Fruit fly (Drosophila melanogaster) whole organism, prepupa: ENCODE measurements around the gene CG16989.

Experiments
- Blimp-1 ChIP-seq: fragments of 200-800 bp; sonication (Bioruptor generic); optimal IDR thresholded peaks from 3 replicates; lab custom pipeline; 2017; ENCODE audit warnings: missing biosample characterization, missing genetic modification characterization, mild to moderate bottlenecking, moderate library complexity, missing genetic modification reagents
- CG10631 ChIP-seq: fragments of 200-800 bp; sonication (Bioruptor generic); optimal IDR thresholded peaks from 2 replicates; lab custom pipeline; 2016; ENCODE audit warnings: missing biosample characterization, missing genetic modification characterization
- CG11294 ChIP-seq: fragments of 200-800 bp; sonication (Bioruptor generic); IDR thresholded peaks from 2 replicates; pipeline ENCODE4 v1.3.6; 2022; ENCODE audit warnings: missing biosample characterization, missing genetic modification characterization
- CG11762 ChIP-seq: fragments of 200-800 bp; sonication (Bioruptor generic); optimal IDR thresholded peaks from 3 replicates; lab custom pipeline; 2016; ENCODE audit warnings: missing biosample characterization, missing genetic modification characterization; ENCODE audit not compliant: insufficient read depth
- CG11902 ChIP-seq: fragments of 200-800 bp; sonication (Bioruptor generic); optimal IDR thresholded peaks from 3 replicates; lab custom pipeline; 2016; ENCODE audit warnings: missing biosample characterization, missing genetic modification characterization
- CG15336 ChIP-seq: fragments of 200-800 bp; sonication (Bioruptor generic); IDR thresholded peaks from 2 replicates; pipeline ENCODE4 v1.3.6; 2022; ENCODE audit warnings: missing biosample characterization, missing genetic modification characterization
- CG1621 ChIP-seq: fragments of 200-800 bp; sonication (Bioruptor generic); optimal IDR thresholded peaks from 3 replicates; lab custom pipeline; 2018; ENCODE audit warnings: missing biosample characterization, mild to moderate bottlenecking, missing genetic modification characterization
- CG16779 ChIP-seq: fragments of 200-800 bp; sonication (Bioruptor generic); optimal IDR thresholded peaks from 3 replicates; lab custom pipeline; 2017; ENCODE audit warnings: missing biosample characterization, mild to moderate bottlenecking, missing genetic modification characterization
- CG3032 ChIP-seq: fragments of 200-800 bp; optimal IDR thresholded peaks from 2 replicates; lab custom pipeline; 2019; ENCODE audit warnings: missing biosample characterization, mild to moderate bottlenecking, missing genetic modification characterization, moderate library complexity
- CG31627 ChIP-seq: fragments of 200-800 bp; sonication (Bioruptor generic); optimal IDR thresholded peaks from 3 replicates; lab custom pipeline; 2016; ENCODE audit warnings: missing biosample characterization, missing genetic modification characterization
- CG32006 ChIP-seq: fragments of 200-800 bp; sonication (Bioruptor generic); optimal IDR thresholded peaks from 3 replicates; lab custom pipeline; 2017; ENCODE audit warnings: missing biosample characterization, mild to moderate bottlenecking, missing genetic modification characterization
- CG34406 ChIP-seq: fragments of 200-800 bp; sonication (Bioruptor generic); optimal IDR thresholded peaks from 3 replicates; lab custom pipeline; 2016; ENCODE audit warnings: missing biosample characterization, missing genetic modification characterization
- CG3919 ChIP-seq: fragments of 200-800 bp; sonication (Bioruptor generic); optimal IDR thresholded peaks from 3 replicates; lab custom pipeline; 2016; ENCODE audit warnings: missing biosample characterization, missing genetic modification characterization
- CG4318 ChIP-seq: fragments of 200-800 bp; sonication (Bioruptor generic); optimal IDR thresholded peaks from 3 replicates; lab custom pipeline; 2017; ENCODE audit warnings: missing biosample characterization, mild to moderate bottlenecking, missing genetic modification characterization
- CG6792 ChIP-seq: fragments of 200-800 bp; sonication (Bioruptor generic); optimal IDR thresholded peaks from 3 replicates; lab custom pipeline; 2016; ENCODE audit warnings: missing biosample characterization, missing genetic modification characterization
- CG6808 ChIP-seq: fragments of 200-800 bp; sonication (Bioruptor generic); optimal IDR thresholded peaks from 3 replicates; lab custom pipeline; 2017; ENCODE audit warnings: missing biosample characterization, missing genetic modification characterization, mild to moderate bottlenecking, moderate library complexity, missing genetic modification reagents
- CG6854 ChIP-seq: fragments of 200-800 bp; sonication (Bioruptor generic); optimal IDR thresholded peaks from 2 replicates; lab custom pipeline; 2017; ENCODE audit warnings: missing biosample characterization, mild to moderate bottlenecking, missing genetic modification characterization
- CG7368 ChIP-seq: fragments of 200-800 bp; sonication (Bioruptor generic); optimal IDR thresholded peaks from 3 replicates; lab custom pipeline; 2016; ENCODE audit warnings: missing biosample characterization, missing genetic modification characterization
- CG8119 ChIP-seq: fragments of 200-800 bp; sonication (Bioruptor generic); IDR thresholded peaks from 3 replicates; pipeline ENCODE4 v1.3.6; 2022; ENCODE audit warnings: missing biosample characterization, missing genetic modification characterization
- CG8319 ChIP-seq: fragments of 200-800 bp; sonication (Bioruptor generic); optimal IDR thresholded peaks from 3 replicates; lab custom pipeline; 2016; ENCODE audit warnings: missing biosample characterization, missing genetic modification characterization
- Eip75B ChIP-seq: fragments of 200-800 bp; sonication (Bioruptor generic); optimal IDR thresholded peaks from 3 replicates; lab custom pipeline; 2016; ENCODE audit warnings: missing biosample characterization, missing genetic modification characterization
- Eip78C ChIP-seq: fragments of 200-800 bp; sonication (Bioruptor generic); peaks from one replicate; lab custom pipeline; 2016; ENCODE audit warnings: missing biosample characterization, missing genetic modification characterization
- Eip93F ChIP-seq: fragments of 200-800 bp; sonication (Bioruptor generic); optimal IDR thresholded peaks from 2 replicates; lab custom pipeline; 2016; ENCODE audit warnings: missing biosample characterization, mild to moderate bottlenecking, missing genetic modification characterization
- Ets21C ChIP-seq: fragments of 200-800 bp; sonication (Bioruptor generic); optimal IDR thresholded peaks from 3 replicates; lab custom pipeline; 2016; ENCODE audit warnings: missing biosample characterization, missing genetic modification characterization
- Gug ChIP-seq: fragments of 200-800 bp; sonication (Bioruptor generic); IDR thresholded peaks from 2 replicates; pipeline ENCODE4 v1.3.6; 2022; ENCODE audit warnings: missing biosample characterization, missing genetic modification characterization
- Hr38 ChIP-seq: sonication (Bioruptor generic); optimal IDR thresholded peaks from 2 replicates; lab custom pipeline; 2016; ENCODE audit warnings: missing biosample characterization, missing genetic modification characterization
- Hr39 ChIP-seq: fragments of 200-800 bp; sonication (Bioruptor generic); optimal IDR thresholded peaks from 2 replicates; lab custom pipeline; 2016; ENCODE audit warnings: missing biosample characterization, missing genetic modification characterization
- Hr4 ChIP-seq: fragments of 200-800 bp; sonication (Bioruptor generic); optimal IDR thresholded peaks from 3 replicates; lab custom pipeline; 2016; ENCODE audit warnings: missing biosample characterization, missing genetic modification characterization
- Lpt ChIP-seq: fragments of 200-800 bp; sonication (Bioruptor generic); optimal IDR thresholded peaks from 3 replicates; lab custom pipeline; 2016; ENCODE audit warnings: missing biosample characterization, missing genetic modification characterization
- Met ChIP-seq: fragments of 200-800 bp; sonication (Bioruptor generic); optimal IDR thresholded peaks from 3 replicates; lab custom pipeline; 2016; ENCODE audit warnings: missing biosample characterization, missing genetic modification characterization
- OdsH ChIP-seq: fragments of 200-800 bp; sonication (Bioruptor generic); optimal IDR thresholded peaks from 3 replicates; lab custom pipeline; 2016; ENCODE audit warnings: missing biosample characterization, missing genetic modification characterization
- Sox14 ChIP-seq: fragments of 200-800 bp; sonication (Bioruptor generic); optimal IDR thresholded peaks from 3 replicates; lab custom pipeline; 2016; ENCODE audit warnings: missing biosample characterization, missing genetic modification characterization
- Sox15 ChIP-seq: fragments of 200-800 bp; sonication (Bioruptor generic); optimal IDR thresholded peaks from 3 replicates; lab custom pipeline; 2016; ENCODE audit warnings: missing biosample characterization, missing genetic modification characterization
- achi ChIP-seq: fragments of 200-800 bp; sonication (Bioruptor generic); optimal IDR thresholded peaks from 3 replicates; lab custom pipeline; 2016; ENCODE audit warnings: missing biosample characterization, missing genetic modification characterization
- acj6 ChIP-seq: fragments of 200-800 bp; sonication (Bioruptor generic); optimal IDR thresholded peaks from 3 replicates; lab custom pipeline; 2016; ENCODE audit warnings: missing biosample characterization, missing genetic modification characterization
- cyc ChIP-seq: fragments of 200-800 bp; sonication (Bioruptor generic); optimal IDR thresholded peaks from 3 replicates; lab custom pipeline; 2016; ENCODE audit warnings: missing biosample characterization, missing genetic modification characterization
- eg ChIP-seq: fragments of 200-800 bp; sonication (Bioruptor generic); IDR thresholded peaks from 3 replicates; pipeline ENCODE4 v1.3.6; 2022; ENCODE audit warnings: missing biosample characterization, missing genetic modification characterization
- fd85E ChIP-seq: fragments of 200-800 bp; sonication (Bioruptor generic); optimal IDR thresholded peaks from 3 replicates; lab custom pipeline; 2016; ENCODE audit warnings: missing biosample characterization, missing genetic modification characterization
- fkh ChIP-seq: fragments of 200-800 bp; sonication (Bioruptor generic); optimal IDR thresholded peaks from 3 replicates; lab custom pipeline; 2017; ENCODE audit warnings: missing biosample characterization, mild to moderate bottlenecking, missing genetic modification characterization, moderate library complexity
- lz ChIP-seq: fragments of 200-800 bp; sonication (Bioruptor generic); optimal IDR thresholded peaks from 3 replicates; lab custom pipeline; 2016; ENCODE audit warnings: missing biosample characterization, missing genetic modification characterization
- net ChIP-seq: fragments of 200-800 bp; sonication (Bioruptor generic); optimal IDR thresholded peaks from 3 replicates; lab custom pipeline; 2016; ENCODE audit warnings: missing biosample characterization, missing genetic modification characterization
- pdm3 ChIP-seq: fragments of 200-800 bp; sonication (Bioruptor generic); optimal IDR thresholded peaks from 3 replicates; lab custom pipeline; 2016; ENCODE audit warnings: missing biosample characterization, missing genetic modification characterization
- salr ChIP-seq, 2 experiments: fragments of 200-800 bp; sonication (Bioruptor generic); optimal IDR thresholded peaks; 3 replicates each; lab custom pipeline; 2016 to 2018; ENCODE audit warnings: missing biosample characterization in 2 of 2, missing genetic modification characterization in 2 of 2, mild to moderate bottlenecking in 1 of 2
- spab ChIP-seq: fragments of 200-800 bp; sonication (Bioruptor generic); optimal IDR thresholded peaks from 2 replicates; lab custom pipeline; 2017; ENCODE audit warnings: missing biosample characterization, mild to moderate bottlenecking, missing genetic modification characterization, missing genetic modification reagents
- svp ChIP-seq: fragments of 200-800 bp; sonication (Bioruptor generic); peaks from one replicate; lab custom pipeline; 2016; ENCODE audit warnings: missing biosample characterization, missing genetic modification characterization
- topi ChIP-seq: fragments of 200-800 bp; sonication (Bioruptor generic); optimal IDR thresholded peaks from 3 replicates; lab custom pipeline; 2016; ENCODE audit warnings: missing biosample characterization, missing genetic modification characterization
- vri ChIP-seq: fragments of 200-800 bp; sonication (Bioruptor generic); optimal IDR thresholded peaks from 3 replicates; lab custom pipeline; 2016; ENCODE audit warnings: missing biosample characterization, mild to moderate bottlenecking, missing genetic modification characterization

Gene CG16989

DNA sequence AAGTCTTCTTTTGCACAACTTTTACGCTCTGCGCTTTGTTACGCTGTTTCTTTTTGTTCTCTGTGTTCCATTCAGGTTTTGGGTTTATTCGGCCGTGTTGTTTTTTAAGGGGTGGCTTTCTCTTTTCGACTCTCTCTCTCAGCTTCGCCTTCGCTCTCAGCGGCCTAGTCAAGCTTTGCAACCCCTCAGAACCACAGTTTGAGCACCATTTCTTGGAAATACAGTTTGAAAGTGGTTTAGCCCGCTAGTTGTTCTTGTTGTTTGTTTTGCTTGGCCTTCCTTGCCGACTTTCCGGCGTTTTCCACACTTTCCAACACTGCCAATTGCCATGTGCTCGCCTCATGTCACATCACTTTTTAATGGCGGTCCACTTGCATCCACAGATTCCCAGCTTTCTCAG, 48.1 kb downstream of the CG16989 start:
- TF ChIP-seq CG8119 (no peak), CG8319 (no peak), Eip78C (no peak), CG10631 (GFP tag; lab: Kevin White, UChicago) (no peak), CG11762 (GFP tag; lab: Kevin White, UChicago) (no peak), Lpt (no peak), acj6 (GFP tag; lab: Kevin White, UChicago) (no peak), achi (GFP tag; lab: Kevin White, UChicago) (no peak), OdsH (GFP tag; lab: Kevin White, UChicago) (no peak), Gug (no peak), Hr4 (GFP tag; lab: Kevin White, UChicago) (no peak), CG3032 (tag; lab: Kevin White, UChicago) (no peak), CG34406 (GFP tag; lab: Kevin White, UChicago) (no peak), Hr38 (no peak), CG11902 (no peak), Blimp-1 (GFP tag; lab: Kevin White, UChicago) (no peak), CG32006 (no peak), Eip93F (GFP tag; lab: Kevin White, UChicago) (no peak), vri (GFP tag; lab: Kevin White, UChicago) (no peak)

DNA sequence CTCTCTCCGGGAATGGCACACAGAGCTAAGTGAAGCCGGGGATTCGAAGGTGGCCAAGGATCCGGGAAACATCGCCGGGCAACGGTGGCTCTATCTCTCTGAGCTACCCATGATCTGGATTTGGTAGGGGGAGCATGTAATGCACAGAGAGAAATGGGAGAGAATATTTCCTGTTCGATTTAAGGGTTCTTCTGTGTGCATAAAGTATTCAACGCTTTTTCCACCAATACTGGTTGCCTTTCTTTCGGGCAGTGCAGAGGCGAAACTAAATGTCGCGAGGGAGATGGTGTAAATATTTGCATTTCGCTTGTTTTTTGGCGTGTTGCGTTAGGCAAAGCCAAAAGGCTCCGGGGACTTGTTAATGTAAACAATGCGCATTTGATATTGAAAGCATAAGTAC, 49.0 kb downstream of the CG16989 start:
- TF ChIP-seq Eip78C (peak; percentile 49), Ets21C (GFP tag; lab: Kevin White, UChicago) (no peak), Met (GFP tag; lab: Kevin White, UChicago) (peak; percentile 19), svp (GFP tag; lab: Kevin White, UChicago) (peak; percentile 56), CG16779 (no peak)

DNA sequence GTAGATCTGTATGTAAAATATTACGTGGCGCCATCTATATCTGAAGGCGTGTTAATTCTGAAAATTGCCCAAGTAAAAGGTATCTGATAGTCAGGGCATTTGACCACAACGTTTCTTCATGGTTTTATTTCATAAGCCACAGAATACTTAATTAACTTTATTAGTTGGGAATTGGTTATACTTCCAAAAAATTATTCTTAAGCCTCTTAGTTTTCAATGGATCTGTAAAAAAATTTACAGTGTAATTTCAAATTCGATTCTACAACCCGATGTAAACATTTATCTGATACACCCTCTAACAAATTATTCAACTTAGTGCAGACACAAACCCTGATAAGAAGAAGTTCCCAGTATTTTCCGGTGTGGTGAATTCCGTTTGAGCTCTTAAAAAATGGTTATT, 50.5 kb downstream of the CG16989 start:
- TF ChIP-seq CG11762 (GFP tag; lab: Kevin White, UChicago) = no peak
- no peak for TF ChIP-seq CG11902
- TF ChIP-seq salr (GFP tag; optimal IDR thresholded peaks at IDR 0.05; lab: Kevin White, UChicago) = no peak
- TF ChIP-seq Hr4 (GFP tag; lab: Kevin White, UChicago) = no peak
- peak; percentile 9 for TF ChIP-seq cyc (GFP tag; lab: Kevin White, UChicago)
- no peak for TF ChIP-seq CG3919 (GFP tag; lab: Kevin White, UChicago)
- TF ChIP-seq OdsH (GFP tag; lab: Kevin White, UChicago) = no peak
- no peak for TF ChIP-seq Sox15 (GFP tag; lab: Kevin White, UChicago)
- TF ChIP-seq lz = peak; percentile 12
- TF ChIP-seq svp (GFP tag; lab: Kevin White, UChicago) = no peak
- no peak for TF ChIP-seq fkh (GFP tag; lab: Kevin White, UChicago)
- no peak for TF ChIP-seq Eip75B (GFP tag; lab: Kevin White, UChicago)
- TF ChIP-seq fd85E (GFP tag; lab: Kevin White, UChicago) = no peak
- TF ChIP-seq CG8119 = no peak
- peak; percentile 28 for TF ChIP-seq pdm3 (GFP tag; lab: Kevin White, UChicago)
- no peak for TF ChIP-seq achi (GFP tag; lab: Kevin White, UChicago)
- no peak for TF ChIP-seq CG16779
- no peak for TF ChIP-seq topi (GFP tag; lab: Kevin White, UChicago)
- TF ChIP-seq spab (GFP tag; lab: Kevin White, UChicago) = no peak
- no peak for TF ChIP-seq CG34406 (GFP tag; lab: Kevin White, UChicago)
- TF ChIP-seq eg (GFP tag; lab: Robert Waterston, UW) = 0 out of 3 replicates have a peak, but pooled peaks have one; percentile 33
- no peak for TF ChIP-seq CG10631 (GFP tag; lab: Kevin White, UChicago)
- TF ChIP-seq Sox14 (GFP tag; lab: Kevin White, UChicago) = no peak
- TF ChIP-seq CG6792 (GFP tag; lab: Kevin White, UChicago) = no peak
- TF ChIP-seq CG8319 = no peak
- no peak for TF ChIP-seq CG32006
- TF ChIP-seq Gug = no peak
- TF ChIP-seq net (GFP tag; lab: Kevin White, UChicago) = no peak
- peak; percentile 10 for TF ChIP-seq Eip78C
- TF ChIP-seq CG7368 = no peak
- no peak for TF ChIP-seq CG1621
- no peak for TF ChIP-seq vri (GFP tag; lab: Kevin White, UChicago)
- TF ChIP-seq Eip93F (GFP tag; lab: Kevin White, UChicago) = no peak
- TF ChIP-seq Met (GFP tag; lab: Kevin White, UChicago) = peak; percentile 8
- no peak for TF ChIP-seq CG15336
- TF ChIP-seq Blimp-1 (GFP tag; lab: Kevin White, UChicago) = no peak
- TF ChIP-seq Hr39 (GFP tag; lab: Kevin White, UChicago) = peak; percentile 9
- TF ChIP-seq CG11294 = no peak
- TF ChIP-seq CG4318 (GFP tag; lab: Kevin White, UChicago) = no peak
- TF ChIP-seq CG31627 (GFP tag; lab: Kevin White, UChicago) = peak; percentile 7
- TF ChIP-seq Hr38 = no peak
- TF ChIP-seq CG6808 (GFP tag; lab: Kevin White, UChicago) = no peak
- no peak for TF ChIP-seq CG6854 (GFP tag; lab: Kevin White, UChicago)
